Worm (Caenorhabditis elegans) whole organism, L4 larva: ENCODE data around the gene C09G12.5.

ENCODE experiments used
- F49E8.2 ChIP-seq: sonication (generic microtip); optimal IDR thresholded peaks from 2 replicates; lab custom pipeline; 2016; ENCODE audit warnings: missing compliant biosample characterization, mild to moderate bottlenecking, missing genetic modification characterization, borderline replicate concordance
- aha-1 ChIP-seq: fragments of 150-350 bp; peaks from one replicate; lab custom pipeline; 2014; ENCODE audit warnings: missing biosample characterization, missing genetic modification characterization
- aly-2 ChIP-seq: sonication (generic microtip); optimal IDR thresholded peaks from 2 replicates; lab custom pipeline; 2018; ENCODE audit warnings: missing biosample characterization, missing genetic modification characterization
- arid-1 ChIP-seq: fragments of 200-800 bp; sonication (Bioruptor generic); conservative IDR thresholded peaks from 2 replicates; pipeline ENCODE4 v1.3.6; 2022; ENCODE audit warnings: missing genetic modification reagents, missing genetic modification characterization, missing compliant biosample characterization
- attf-4 ChIP-seq: sonication (generic microtip); optimal IDR thresholded peaks from 3 replicates; lab custom pipeline; 2017; ENCODE audit warnings: missing biosample characterization, missing genetic modification characterization
- ceh-20 ChIP-seq: fragments of 200-800 bp; sonication (Bioruptor generic); IDR thresholded peaks from 2 replicates; pipeline ENCODE4 v1.3.6; 2022; ENCODE audit warnings: missing genetic modification reagents, missing genetic modification characterization, missing compliant biosample characterization
- ceh-44 ChIP-seq: fragments of 200-800 bp; sonication (Bioruptor generic); IDR thresholded peaks from 2 replicates; pipeline ENCODE4 v1.3.6; 2022; ENCODE audit warnings: missing genetic modification reagents, missing genetic modification characterization, missing compliant biosample characterization
- ces-1 ChIP-seq: fragments of 150-350 bp; sonication (generic microtip); optimal IDR thresholded peaks from 4 replicates; lab custom pipeline; 2014; ENCODE audit warnings: missing biosample characterization, missing genetic modification reagents, missing genetic modification characterization
- ctbp-1 ChIP-seq: fragments of 200-800 bp; sonication (Bioruptor generic); IDR thresholded peaks from 2 replicates; pipeline ENCODE4 v1.3.6; 2022; ENCODE audit warnings: missing genetic modification reagents, missing genetic modification characterization, missing compliant biosample characterization
- daf-8 ChIP-seq: fragments of 200-800 bp; sonication (Bioruptor generic); IDR thresholded peaks from 2 replicates; pipeline ENCODE4 v1.3.6; 2022; ENCODE audit warnings: missing genetic modification characterization, missing compliant biosample characterization
- dmd-6 ChIP-seq: fragments of 200-800 bp; sonication (Bioruptor generic); IDR thresholded peaks from 2 replicates; pipeline ENCODE4 v1.3.6; 2022; ENCODE audit warnings: missing genetic modification reagents, missing genetic modification characterization, missing compliant biosample characterization
- dpl-1 ChIP-seq: fragments of 150-350 bp; optimal IDR thresholded peaks from 2 replicates; lab custom pipeline; 2014; ENCODE audit warnings: missing biosample characterization, missing genetic modification reagents, missing genetic modification characterization
- egl-27 ChIP-seq: sonication (generic microtip); optimal IDR thresholded peaks from 3 replicates; lab custom pipeline; 2017; ENCODE audit warnings: missing biosample characterization, missing genetic modification reagents, missing genetic modification characterization
- egl-43 ChIP-seq: fragments of 200-800 bp; sonication (Bioruptor generic); IDR thresholded peaks from 2 replicates; pipeline ENCODE4 v1.3.6; 2022; ENCODE audit warnings: missing genetic modification reagents, missing genetic modification characterization, missing compliant biosample characterization
- fkh-10 ChIP-seq: fragments of 150-350 bp; optimal IDR thresholded peaks from 2 replicates; lab custom pipeline; 2014; ENCODE audit warnings: missing biosample characterization, missing genetic modification reagents, missing genetic modification characterization
- hlh-11 ChIP-seq: fragments of 200-800 bp; sonication (Bioruptor generic); optimal IDR thresholded peaks from 2 replicates; lab custom pipeline; 2018; ENCODE audit warnings: mild to moderate bottlenecking, missing genetic modification characterization, missing compliant biosample characterization
- hlh-30 ChIP-seq: sonication (generic microtip); optimal IDR thresholded peaks from 2 replicates; lab custom pipeline; 2017; ENCODE audit warnings: antibody characterized with exemption, mild to moderate bottlenecking, missing genetic modification characterization, missing compliant biosample characterization; ENCODE audit not compliant: insufficient read depth
- hmg-1.1 ChIP-seq: fragments of 200-800 bp; sonication (Bioruptor generic); IDR thresholded peaks from 2 replicates; pipeline ENCODE4 v1.3.6; 2022; ENCODE audit warnings: missing genetic modification reagents, missing genetic modification characterization, missing compliant biosample characterization
- jun-1 ChIP-seq: fragments of 150-350 bp; optimal IDR thresholded peaks from 2 replicates; lab custom pipeline; 2014; ENCODE audit warnings: missing biosample characterization, missing genetic modification reagents, missing genetic modification characterization
- lin-1 ChIP-seq: fragments of 200-800 bp; sonication (Bioruptor generic); IDR thresholded peaks from 2 replicates; pipeline ENCODE4 v1.3.6; 2022; ENCODE audit warnings: missing genetic modification reagents, missing genetic modification characterization, missing compliant biosample characterization
- lin-15B ChIP-seq: fragments of 150-350 bp; sonication (generic microtip); optimal IDR thresholded peaks from 3 replicates; lab custom pipeline; 2014; ENCODE audit warnings: missing biosample characterization, missing genetic modification characterization
- lin-38 ChIP-seq: fragments of 200-800 bp; sonication (Bioruptor generic); IDR thresholded peaks from 2 replicates; pipeline ENCODE4 v1.3.6; 2022; ENCODE audit warnings: missing genetic modification reagents, missing genetic modification characterization, missing compliant biosample characterization
- lin-39 ChIP-seq: fragments of 150-350 bp; optimal IDR thresholded peaks from 2 replicates; lab custom pipeline; 2014; ENCODE audit warnings: missing biosample characterization, missing genetic modification reagents, missing genetic modification characterization
- lir-3 ChIP-seq: sonication (generic microtip); optimal IDR thresholded peaks from 2 replicates; lab custom pipeline; 2016; ENCODE audit warnings: mild to moderate bottlenecking, missing genetic modification characterization, missing compliant biosample characterization
- lsy-2 ChIP-seq, 2 experiments: fragments of 150-350 bp in 1 of 2; sonication (generic microtip) in 1 of 2; optimal IDR thresholded peaks; 2 replicates each; lab custom pipeline; 2014 to 2017; ENCODE audit warnings: missing biosample characterization in 2 of 2, missing genetic modification characterization in 2 of 2
- mep-1 ChIP-seq: fragments of 150-350 bp; sonication (generic microtip); optimal IDR thresholded peaks from 3 replicates; lab custom pipeline; 2014; ENCODE audit warnings: missing biosample characterization, missing genetic modification characterization
- mes-2 ChIP-seq: sonication (generic microtip); optimal IDR thresholded peaks from 2 replicates; lab custom pipeline; 2016; ENCODE audit warnings: missing genotype, mild to moderate bottlenecking, missing genetic modification characterization, missing compliant biosample characterization; ENCODE audit not compliant: poor library complexity, severe bottlenecking
- mxl-3 ChIP-seq: fragments of 200-800 bp; sonication (Bioruptor generic); optimal IDR thresholded peaks from 2 replicates; lab custom pipeline; 2018; ENCODE audit warnings: mild to moderate bottlenecking, missing genetic modification characterization, missing compliant biosample characterization
- nhr-111 ChIP-seq: fragments of 200-800 bp; sonication (Bioruptor generic); optimal IDR thresholded peaks from 2 replicates; lab custom pipeline; 2018; ENCODE audit warnings: mild to moderate bottlenecking, missing genetic modification characterization, missing compliant biosample characterization
- nhr-25 ChIP-seq: sonication (generic microtip); optimal IDR thresholded peaks from 2 replicates; lab custom pipeline; 2017; ENCODE audit warnings: missing genetic modification characterization, mild to moderate bottlenecking, missing compliant biosample characterization, antibody characterized with exemption, moderate library complexity, borderline replicate concordance; ENCODE audit not compliant: insufficient read depth
- nhr-42 ChIP-seq: fragments of 200-800 bp; sonication (Bioruptor generic); IDR thresholded peaks from 2 replicates; pipeline ENCODE4 v1.3.6; 2022; ENCODE audit warnings: missing genetic modification characterization, missing compliant biosample characterization
- nhr-76 ChIP-seq: fragments of 150-350 bp; optimal IDR thresholded peaks from 2 replicates; lab custom pipeline; 2014; ENCODE audit warnings: missing biosample characterization, missing genetic modification characterization
- php-3 ChIP-seq: fragments of 200-800 bp; sonication (Bioruptor generic); IDR thresholded peaks from 2 replicates; pipeline ENCODE4 v1.3.6; 2022; ENCODE audit warnings: missing genetic modification reagents, missing genetic modification characterization, missing compliant biosample characterization
- rbr-2 ChIP-seq: sonication (generic microtip); optimal IDR thresholded peaks from 2 replicates; lab custom pipeline; 2016; ENCODE audit warnings: missing genotype, missing genetic modification characterization, missing compliant biosample characterization
- set-16 ChIP-seq: fragments of 200-800 bp; sonication (Bioruptor generic); IDR thresholded peaks from 2 replicates; pipeline ENCODE4 v1.3.6; 2022; ENCODE audit warnings: missing genetic modification reagents, missing genetic modification characterization, missing compliant biosample characterization
- snpc-4 ChIP-seq: fragments of 150-350 bp; optimal IDR thresholded peaks from 2 replicates; lab custom pipeline; 2014; ENCODE audit warnings: missing biosample characterization, missing genetic modification characterization
- tag-97 ChIP-seq: fragments of 200-800 bp; sonication (Bioruptor generic); IDR thresholded peaks from 2 replicates; pipeline ENCODE4 v1.3.6; 2022; ENCODE audit warnings: missing genetic modification characterization, missing compliant biosample characterization
- unc-62 ChIP-seq, 3 experiments: fragments of 150-350 bp in 1 of 3; sonication (generic microtip); optimal IDR thresholded peaks in 2 of 3; peaks in 1 of 3; 1 replicate in 1 of 3; 2 replicates in 2 of 3; lab custom pipeline; 2014 to 2017; ENCODE audit warnings: missing biosample characterization in 3 of 3, missing genetic modification characterization in 3 of 3, missing genetic modification reagents in 3 of 3, missing genotype in 1 of 3
- vab-7 ChIP-seq: fragments of 200-800 bp; sonication (Bioruptor generic); IDR thresholded peaks from 2 replicates; pipeline ENCODE4 v1.3.6; 2022; ENCODE audit warnings: missing genetic modification reagents, missing genetic modification characterization, missing compliant biosample characterization
- zfp-2 ChIP-seq: sonication (generic microtip); optimal IDR thresholded peaks from 2 replicates; lab custom pipeline; 2016; ENCODE audit warnings: mild to moderate bottlenecking, missing genetic modification characterization, missing compliant biosample characterization
- zip-11 ChIP-seq: fragments of 200-800 bp; sonication (Bioruptor generic); IDR thresholded peaks from 2 replicates; pipeline ENCODE4 v1.3.6; 2022; ENCODE audit warnings: missing genetic modification characterization, missing compliant biosample characterization

C09G12.5 gene

ce11 chrIV:3515412-3516046 lies 36.4 kb downstream of the C09G12.5 start (continued):
- TF ChIP-seq zip-11 (GFP tag; lab: Robert Waterston, UW) (no peak), ceh-20 (no peak), daf-8 (GFP tag; lab: Robert Waterston, UW) (no peak), vab-7 (no peak), dmd-6 (GFP tag; lab: Robert Waterston, UW) (peak; percentile 36; the same call in 1 of the 2 replicates), nhr-76 (tag; lab: Kevin White, UChicago) (no peak), egl-43 (peak; percentile 68; the same call in 1 of the 2 replicates), hmg-1.1 (GFP tag; lab: Robert Waterston, UW) (peak; percentile 78), lir-3 (tag; lab: Kevin White, UChicago) (no peak), lin-15B (tag; lab: Kevin White, UChicago) (no peak), aha-1 (tag; lab: Kevin White, UChicago) (peak; percentile 47), attf-4 (tag; lab: Kevin White, UChicago) (no peak), ceh-44 (GFP tag; lab: Robert Waterston, UW) (0 out of 2 replicates have a peak, but pooled peaks have one; percentile 6), php-3 (GFP tag; lab: Robert Waterston, UW) (no peak), nhr-25 (tag; lab: Kevin White, UChicago) (no peak), mes-2 (tag; lab: Kevin White, UChicago) (peak; percentile 68), mxl-3 (GFP tag; lab: Kevin White, UChicago) (peak; percentile 43), set-16 (GFP tag; lab: Robert Waterston, UW) (peak; percentile 74), ctbp-1 (GFP tag; lab: Robert Waterston, UW) (0 out of 2 replicates have a peak, but pooled peaks have one; percentile 26), aly-2 (no peak)

ce11 chrIV:3516586-3516985 lies 37.5 kb downstream of the C09G12.5 start, which contains the start of gene unc-33:
Gene unc-33, plus strand, starts transcription at chrIV:3516886.
- TF ChIP-seq mep-1 (tag; lab: Kevin White, UChicago) (no peak), unc-62 (GFP tag; optimal IDR thresholded peaks at IDR 0.05 in 1 of 2; lab: Kevin White, UChicago) (peak in 1 of 2 experiments; percentile 11), unc-62 (tag; optimal IDR thresholded peaks at IDR 0.05; lab: Kevin White, UChicago) (no peak)

DNA sequence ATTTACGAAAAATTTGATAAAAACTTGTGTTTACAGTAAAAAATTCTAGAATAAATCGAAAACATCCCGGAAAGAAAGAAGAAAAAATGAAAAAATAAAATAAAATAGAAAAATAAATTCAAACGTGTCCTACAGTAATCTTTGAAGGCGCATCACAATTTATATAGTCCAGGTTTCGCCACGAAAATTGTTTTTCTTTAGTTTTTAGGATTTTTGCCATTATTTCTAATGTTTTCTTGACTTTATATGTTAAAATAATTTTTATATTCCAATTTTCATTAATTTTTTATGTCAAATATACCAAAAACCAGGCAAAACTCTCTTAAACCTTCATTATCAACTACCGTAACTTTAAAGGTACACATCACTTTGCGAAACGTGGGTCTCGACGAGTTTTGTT lies 38.4 kb downstream of the C09G12.5 start:
- TF ChIP-seq F49E8.2 (tag; lab: Kevin White, UChicago) (peak; percentile 3), set-16 (GFP tag; lab: Robert Waterston, UW) (no peak), arid-1 (GFP tag; lab: Robert Waterston, UW) (no peak), zfp-2 (tag; lab: Kevin White, UChicago) (no peak), ces-1 (no peak), lin-38 (no peak), lin-1 (no peak), tag-97 (no peak), lsy-2 (tag; optimal IDR thresholded peaks at IDR 0.05; lab: Kevin White, UChicago) (peak in 1 of 2 experiments; percentile 13)
- TF ChIP-seq, all 104 proteins: peak for 2

DNA sequence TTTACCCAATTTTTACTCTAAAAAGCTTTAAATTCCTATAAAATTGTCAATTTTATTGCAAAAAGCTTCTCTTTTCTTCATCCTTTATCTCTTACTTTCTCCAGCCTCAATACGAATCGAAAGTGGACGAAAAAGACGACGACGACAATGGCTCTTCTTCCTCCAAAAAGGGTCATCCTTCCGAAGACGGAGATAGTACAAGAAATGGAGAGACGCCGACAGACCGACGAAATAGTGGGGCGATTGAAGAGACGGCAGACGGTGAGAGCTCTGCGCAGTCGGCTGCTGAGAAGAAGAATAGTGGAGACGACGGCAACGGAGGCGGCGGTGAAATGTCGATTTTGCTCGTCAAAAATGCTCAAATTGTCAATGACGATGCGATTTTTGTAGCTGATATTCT lies 40.2 kb downstream of the C09G12.5 start:
- TF ChIP-seq hlh-11 (tag; lab: Kevin White, UChicago) = peak; percentile 26
- TF ChIP-seq nhr-25 (tag; lab: Kevin White, UChicago) = no peak
- TF ChIP-seq nhr-111 = no peak
- peak; percentile 47 for TF ChIP-seq snpc-4 (tag; lab: Kevin White, UChicago)
- TF ChIP-seq fkh-10 = peak; percentile 33
- peak in 1 of 2 experiments; percentile 49 for TF ChIP-seq lsy-2 (tag; optimal IDR thresholded peaks at IDR 0.05; lab: Kevin White, UChicago)
- TF ChIP-seq aha-1 (tag; lab: Kevin White, UChicago) = peak; percentile 63
- no peak for TF ChIP-seq nhr-42 (GFP tag; lab: Robert Waterston, UW)
- no peak for TF ChIP-seq lin-15B (tag; lab: Kevin White, UChicago)
- 0 out of 2 replicates have a peak, but pooled peaks have one; percentile 12 for TF ChIP-seq lin-1
- TF ChIP-seq hlh-30 (tag; lab: Kevin White, UChicago) = peak; percentile 11
- no peak for TF ChIP-seq egl-27 (tag; lab: Kevin White, UChicago)
- no peak for TF ChIP-seq jun-1 (tag; lab: Kevin White, UChicago)
- peak; percentile 72 for TF ChIP-seq hmg-1.1 (GFP tag; lab: Robert Waterston, UW)
- no peak for TF ChIP-seq unc-62 (GFP tag; optimal IDR thresholded peaks at IDR 0.05 in 1 of 2; lab: Kevin White, UChicago)
- no peak for TF ChIP-seq unc-62 (tag; optimal IDR thresholded peaks at IDR 0.05; lab: Kevin White, UChicago)
- 0 out of 2 replicates have a peak, but pooled peaks have one; percentile 40 for TF ChIP-seq set-16 (GFP tag; lab: Robert Waterston, UW)
- TF ChIP-seq lin-39 (tag; lab: Kevin White, UChicago) = no peak
- TF ChIP-seq dpl-1 (GFP tag; lab: Kevin White, UChicago) = peak; percentile 17
- peak; percentile 43 for TF ChIP-seq mes-2 (tag; lab: Kevin White, UChicago)
- TF ChIP-seq F49E8.2 (tag; lab: Kevin White, UChicago) = no peak
- TF ChIP-seq rbr-2 (tag; lab: Kevin White, UChicago) = peak; percentile 36
